Fruit fly (Drosophila melanogaster) whole organism, prepupa: ENCODE measurements around the gene Oatp33Eb.

Experiments
- CG11762 ChIP-seq: fragments of 200-800 bp; sonication (Bioruptor generic); optimal IDR thresholded peaks from 3 replicates; lab custom pipeline; 2016; ENCODE audit warnings: missing biosample characterization, missing genetic modification characterization; ENCODE audit not compliant: insufficient read depth
- CG15336 ChIP-seq: fragments of 200-800 bp; sonication (Bioruptor generic); IDR thresholded peaks from 2 replicates; pipeline ENCODE4 v1.3.6; 2022; ENCODE audit warnings: missing biosample characterization, missing genetic modification characterization
- CG6276 ChIP-seq: fragments of 200-800 bp; sonication (Bioruptor generic); optimal IDR thresholded peaks from 2 replicates; lab custom pipeline; 2017; ENCODE audit warnings: missing biosample characterization, mild to moderate bottlenecking, missing genetic modification characterization
- CG6808 ChIP-seq: fragments of 200-800 bp; sonication (Bioruptor generic); optimal IDR thresholded peaks from 3 replicates; lab custom pipeline; 2017; ENCODE audit warnings: missing biosample characterization, missing genetic modification characterization, mild to moderate bottlenecking, moderate library complexity, missing genetic modification reagents
- CG8319 ChIP-seq: fragments of 200-800 bp; sonication (Bioruptor generic); optimal IDR thresholded peaks from 3 replicates; lab custom pipeline; 2016; ENCODE audit warnings: missing biosample characterization, missing genetic modification characterization
- Hr4 ChIP-seq: fragments of 200-800 bp; sonication (Bioruptor generic); optimal IDR thresholded peaks from 3 replicates; lab custom pipeline; 2016; ENCODE audit warnings: missing biosample characterization, missing genetic modification characterization
- Smox ChIP-seq: fragments of 200-800 bp; sonication (Bioruptor generic); optimal IDR thresholded peaks from 3 replicates; lab custom pipeline; 2016; ENCODE audit warnings: missing biosample characterization, missing genetic modification characterization
- acj6 ChIP-seq: fragments of 200-800 bp; sonication (Bioruptor generic); optimal IDR thresholded peaks from 3 replicates; lab custom pipeline; 2016; ENCODE audit warnings: missing biosample characterization, missing genetic modification characterization
- fd59A ChIP-seq: fragments of 200-800 bp; sonication (Bioruptor generic); optimal IDR thresholded peaks from 2 replicates; lab custom pipeline; 2017; ENCODE audit warnings: missing biosample characterization, mild to moderate bottlenecking, missing genetic modification characterization, missing genetic modification reagents
- topi ChIP-seq: fragments of 200-800 bp; sonication (Bioruptor generic); optimal IDR thresholded peaks from 3 replicates; lab custom pipeline; 2016; ENCODE audit warnings: missing biosample characterization, missing genetic modification characterization

dm6 chr2L:12457715-12458114 is 9.4 kb downstream of the Oatp33Eb start:
- TF ChIP-seq CG15336 (GFP tag; lab: Robert Waterston, UW) (no peak), CG8319 (no peak), CG11762 (no peak), fd59A (GFP tag; lab: Kevin White, UChicago) (no peak), CG6276 (GFP tag; lab: Kevin White, UChicago) (no peak), topi (GFP tag; lab: Kevin White, UChicago) (no peak), Hr4 (no peak), acj6 (GFP tag; lab: Kevin White, UChicago) (no peak), Smox (GFP tag; lab: Kevin White, UChicago) (no peak), CG6808 (GFP tag; lab: Kevin White, UChicago) (no peak)
